Worm (Caenorhabditis elegans): Measurements from ENCODE around the gene Y55D5A.4.

Gene Y55D5A.4

DNA sequence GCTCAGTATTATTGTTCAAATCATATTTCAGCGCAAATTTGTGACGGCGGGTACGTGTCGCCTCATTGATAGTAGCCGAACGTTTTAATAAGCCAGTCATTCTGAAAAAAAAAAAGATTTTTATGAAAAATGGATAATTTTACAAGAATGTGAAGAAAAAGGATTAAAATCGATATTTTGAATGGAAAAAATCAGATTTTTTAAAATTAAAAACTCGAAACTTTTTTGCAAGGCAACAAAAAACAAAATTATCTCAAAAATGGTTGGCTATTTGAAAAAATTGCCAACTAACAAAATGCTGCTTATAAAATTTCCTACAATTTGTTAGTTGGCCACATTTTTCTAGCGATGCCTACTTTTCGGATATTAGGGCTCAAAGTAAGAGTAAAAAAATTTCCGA is at the start of gene Y55D5A.4:
Gene Y55D5A.4 (minus strand): TSS at position 101 of the 400 bp plus-strand sequence.
- TF ChIP-seq dmd-4 (tag; optimal IDR thresholded peaks at IDR 0.05), result no peak
- TF ChIP-seq snpc-4 (tag; optimal IDR thresholded peaks at IDR 0.05), result no peak
- TF ChIP-seq sma-9 (GFP tag; optimal IDR thresholded peaks at IDR 0.05), result no peak
- no peak for TF ChIP-seq sma-9 (tag; optimal IDR thresholded peaks at IDR 0.05)
- TF ChIP-seq nhr-129 (tag; optimal IDR thresholded peaks at IDR 0.05), result no peak
- TF ChIP-seq lin-13 (GFP tag; optimal IDR thresholded peaks at IDR 0.05), result no peak

DNA sequence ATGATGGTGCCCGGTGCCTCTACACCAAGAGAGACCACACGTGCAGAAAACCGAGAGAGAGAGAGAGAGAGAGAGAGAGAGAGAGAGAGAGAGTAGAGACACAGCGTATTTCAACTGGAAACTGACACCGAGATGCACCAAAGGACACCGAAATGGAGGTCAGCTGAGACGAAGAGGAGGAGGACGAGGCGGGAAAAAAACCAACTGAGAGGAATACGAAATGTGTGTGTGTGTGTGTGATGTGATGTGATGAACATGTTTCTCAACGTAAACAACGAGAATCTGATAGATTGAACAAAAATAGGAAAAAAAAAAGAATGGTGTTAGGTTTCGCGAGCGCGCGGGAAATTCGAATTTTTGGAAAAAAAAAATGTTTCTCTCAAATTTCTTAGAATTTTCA is 47.5 kb upstream of the Y55D5A.4 start:
- TF ChIP-seq gmeb-1 (tag; optimal IDR thresholded peaks at IDR 0.05) (peak; percentile 56), nhr-23 (tag; optimal IDR thresholded peaks at IDR 0.05) (no peak), crh-2 (tag; optimal IDR thresholded peaks at IDR 0.05) (peak; percentile 62), ztf-4 (tag; optimal IDR thresholded peaks at IDR 0.05) (peak; percentile 33), nhr-25 (tag; optimal IDR thresholded peaks at IDR 0.05) (peak; percentile 43), mab-5 (tag; optimal IDR thresholded peaks at IDR 0.05) (peak; percentile 20), nhr-129 (tag; optimal IDR thresholded peaks at IDR 0.05) (peak; percentile 94), unc-55 (GFP tag; optimal IDR thresholded peaks at IDR 0.05) (peak; percentile 47), F13H6.1 (tag; optimal IDR thresholded peaks at IDR 0.05) (peak; percentile 69), egl-27 (tag; optimal IDR thresholded peaks at IDR 0.05) (peak; percentile 13), sem-4 (tag; optimal IDR thresholded peaks at IDR 0.05) (peak; percentile 65), lin-13 (GFP tag; optimal IDR thresholded peaks at IDR 0.05) (peak; percentile 5), sma-9 (GFP tag; optimal IDR thresholded peaks at IDR 0.05) (peak; percentile 63), sma-9 (tag; optimal IDR thresholded peaks at IDR 0.05) (no peak), blmp-1 (tag; optimal IDR thresholded peaks at IDR 0.05; ENCODE audit: insufficient read depth) (no peak), C34F6.9 (tag; optimal IDR thresholded peaks at IDR 0.05) (peak; percentile 75), lsy-2 (tag; optimal IDR thresholded peaks at IDR 0.05) (peak in 1 of 2 experiments; percentile 72), ztf-1 (GFP tag; conservative IDR thresholded peaks at IDR 0.05) (no peak), mdl-1 (tag; optimal IDR thresholded peaks at IDR 0.05) (peak; percentile 22 to 81), Y55F3AM.14 (GFP tag; optimal IDR thresholded peaks at IDR 0.05) (peak; percentile 54), alr-1 (tag; optimal IDR thresholded peaks at IDR 0.05) (no peak), fos-1 (tag; optimal IDR thresholded peaks at IDR 0.05) (peak; percentile 29)

DNA sequence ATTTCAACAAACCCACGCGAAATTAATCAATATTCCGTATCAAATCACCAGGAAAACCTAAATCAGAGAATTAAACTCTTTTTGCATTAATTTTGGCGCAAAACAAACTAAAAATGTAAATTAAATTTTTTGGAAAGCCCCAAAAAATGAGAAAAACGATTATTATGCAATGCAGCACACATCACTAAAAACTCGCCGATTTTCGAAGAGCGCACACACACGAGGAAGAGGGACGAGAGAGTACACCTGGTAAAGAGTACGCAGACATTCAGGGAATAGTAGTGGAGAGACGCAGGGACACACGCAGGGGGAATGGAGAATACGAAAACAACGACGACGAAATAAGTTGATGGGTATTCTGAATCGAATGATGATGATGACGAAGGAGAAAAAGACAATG is 46.1 kb upstream of the Y55D5A.4 start:
- TF ChIP-seq nhr-129 (tag; optimal IDR thresholded peaks at IDR 0.05) (peak; percentile 85), mdl-1 (tag; optimal IDR thresholded peaks at IDR 0.05) (peak; percentile 81 to 86), lin-39 (tag; optimal IDR thresholded peaks at IDR 0.05) (no peak), C34F6.9 (tag; optimal IDR thresholded peaks at IDR 0.05) (peak; percentile 81), nhr-25 (tag; optimal IDR thresholded peaks at IDR 0.05) (peak; percentile 60), crh-2 (tag; optimal IDR thresholded peaks at IDR 0.05) (peak; percentile 63), dmd-4 (tag; optimal IDR thresholded peaks at IDR 0.05) (no peak), egl-27 (tag; optimal IDR thresholded peaks at IDR 0.05) (peak; percentile 32), gmeb-1 (tag; optimal IDR thresholded peaks at IDR 0.05) (peak; percentile 34), zag-1 (tag; optimal IDR thresholded peaks at IDR 0.05) (peak; percentile 3), sma-9 (GFP tag; optimal IDR thresholded peaks at IDR 0.05) (peak; percentile 76), sma-9 (tag; optimal IDR thresholded peaks at IDR 0.05) (no peak), ama-1 (optimal IDR thresholded peaks at IDR 0.05) (no peak), lin-13 (GFP tag; optimal IDR thresholded peaks at IDR 0.05) (peak; percentile 15), fos-1 (tag; optimal IDR thresholded peaks at IDR 0.05) (peak; percentile 39), F13H6.1 (tag; optimal IDR thresholded peaks at IDR 0.05) (peak; percentile 56), lsy-2 (tag; optimal IDR thresholded peaks at IDR 0.05) (peak; percentile 35 to 75), unc-55 (GFP tag; optimal IDR thresholded peaks at IDR 0.05) (peak; percentile 87), sma-3 (GFP tag; optimal IDR thresholded peaks at IDR 0.05) (no peak), nhr-6 (tag; optimal IDR thresholded peaks at IDR 0.05) (peak; percentile 27), aly-2 (tag; optimal IDR thresholded peaks at IDR 0.05) (no peak), ZK546.5 (tag; optimal IDR thresholded peaks at IDR 0.05) (no peak), nhr-12 (tag; optimal IDR thresholded peaks at IDR 0.05) (no peak)

DNA sequence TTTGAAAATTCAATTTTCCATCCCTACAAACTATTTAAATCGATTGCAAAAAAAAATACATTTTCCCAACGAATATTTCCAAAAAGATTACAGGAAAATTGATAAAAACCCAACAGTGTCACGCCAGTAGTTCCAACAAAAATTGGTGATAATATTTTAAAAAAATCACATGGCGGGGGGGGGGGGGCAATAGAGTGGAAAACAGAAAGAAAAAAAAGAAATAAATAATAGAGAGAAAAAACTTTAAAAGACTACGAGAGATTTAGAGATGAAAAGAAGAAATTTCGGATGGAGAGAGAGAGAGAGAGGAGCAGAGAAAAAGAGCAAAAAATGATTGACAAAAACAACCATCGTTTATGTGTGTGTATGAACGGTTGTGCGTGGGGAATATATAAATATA is 44.6 kb upstream of the Y55D5A.4 start:
- TF ChIP-seq unc-55 (GFP tag; optimal IDR thresholded peaks at IDR 0.05) (peak; percentile 1), sma-3 (GFP tag; optimal IDR thresholded peaks at IDR 0.05) (no peak), egl-27 (tag; optimal IDR thresholded peaks at IDR 0.05) (no peak), C34F6.9 (tag; optimal IDR thresholded peaks at IDR 0.05) (peak; percentile 21), lsy-2 (tag; optimal IDR thresholded peaks at IDR 0.05) (peak in 1 of 2 experiments; percentile 10), sma-9 (GFP tag; optimal IDR thresholded peaks at IDR 0.05) (peak; percentile 0), sma-9 (tag; optimal IDR thresholded peaks at IDR 0.05) (no peak)

DNA sequence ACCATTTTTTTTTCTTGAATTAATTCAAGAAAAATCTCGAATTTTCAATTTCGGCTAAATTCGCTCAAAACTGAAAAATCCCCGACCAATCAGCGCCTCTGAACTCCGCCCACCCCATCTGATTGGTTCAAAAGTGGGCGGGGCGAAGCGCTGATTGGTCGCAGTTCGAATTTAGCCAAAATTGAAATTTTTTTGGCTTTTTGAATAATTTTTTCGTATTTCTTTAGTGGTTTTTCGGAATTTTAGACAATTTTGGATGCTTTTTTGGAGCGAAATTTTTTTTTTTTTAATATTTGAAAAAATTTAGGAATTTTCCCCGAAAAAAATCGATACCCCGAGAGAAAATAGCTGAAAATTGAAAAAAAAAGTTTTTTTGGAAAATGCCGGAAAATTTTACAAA is 44.1 kb upstream of the Y55D5A.4 start:
- TF ChIP-seq Y55F3AM.14 (GFP tag; optimal IDR thresholded peaks at IDR 0.05) (no peak), F13H6.1 (tag; optimal IDR thresholded peaks at IDR 0.05) (no peak), ceh-16 (tag; optimal IDR thresholded peaks at IDR 0.05) (no peak), nhr-11 (tag; optimal IDR thresholded peaks at IDR 0.05) (no peak)

Data from whole organism, L2 larva.